Worm (Caenorhabditis elegans): ENCODE measurements around the gene spd-3.

spd-3 gene

ce11 chrIV:6756374-6756773 is 6.1 kb upstream of the spd-3 start (continued):
- TF ChIP-seq sdc-2 (tag; optimal IDR thresholded peaks at IDR 0.05) (peak; percentile 73), hlh-6 (tag; optimal IDR thresholded peaks at IDR 0.05) (peak; percentile 90), ceh-24 (tag; optimal IDR thresholded peaks at IDR 0.05) (peak; percentile 57), elt-2 (tag; optimal IDR thresholded peaks at IDR 0.05) (peak; percentile 92), fkh-10 (GFP tag; optimal IDR thresholded peaks at IDR 0.05) (peak; percentile 22), pag-3 (tag; optimal IDR thresholded peaks at IDR 0.05; ENCODE audit: borderline replicate concordance) (peak; percentile 32), ttx-3 (tag; optimal IDR thresholded peaks at IDR 0.05) (peak; percentile 73), sox-2 (GFP tag; IDR thresholded peaks at IDR 0.05) (peak; percentile 25; the same call in 1 of the 2 replicates), ceh-22 (tag; optimal IDR thresholded peaks at IDR 0.05) (peak; percentile 53), ahr-1 (tag; optimal IDR thresholded peaks at IDR 0.05) (peak; percentile 17), ceh-14 (tag; optimal IDR thresholded peaks at IDR 0.05) (peak; percentile 92), fkh-6 (tag; optimal IDR thresholded peaks at IDR 0.05) (peak; percentile 81), unc-86 (tag; optimal IDR thresholded peaks at IDR 0.05) (peak; percentile 75), ceh-9 (tag; optimal IDR thresholded peaks at IDR 0.05) (no peak), syd-9 (tag; optimal IDR thresholded peaks at IDR 0.05) (peak; percentile 73), C38D4.7 (GFP tag; optimal IDR thresholded peaks at IDR 0.05) (peak; percentile 65), ceh-30 (tag; optimal IDR thresholded peaks at IDR 0.05) (no peak), sox-4 (tag; optimal IDR thresholded peaks at IDR 0.05) (peak; percentile 85), hlh-30 (tag; optimal IDR thresholded peaks at IDR 0.05; ENCODE audit: insufficient read depth) (no peak), pqm-1 (tag; optimal IDR thresholded peaks at IDR 0.05) (peak; percentile 80), ets-4 (tag; optimal IDR thresholded peaks at IDR 0.05) (peak; percentile 54), ceh-48 (tag; optimal IDR thresholded peaks at IDR 0.05) (peak; percentile 54), T23F11.4 (GFP tag; optimal IDR thresholded peaks at IDR 0.05) (peak; percentile 71), Y22D7AL.16 (tag; optimal IDR thresholded peaks at IDR 0.05) (peak; percentile 58), C08G9.2 (tag; optimal IDR thresholded peaks at IDR 0.05) (peak; percentile 62), unc-42 (tag; optimal IDR thresholded peaks at IDR 0.05) (peak; percentile 79), lin-11 (tag; optimal IDR thresholded peaks at IDR 0.05) (peak; percentile 75), ztf-16 (tag; optimal IDR thresholded peaks at IDR 0.05) (peak; percentile 60), lim-6 (tag; optimal IDR thresholded peaks at IDR 0.05) (peak; percentile 84), pros-1 (tag; optimal IDR thresholded peaks at IDR 0.05) (peak; percentile 41), tbx-2 (tag; optimal IDR thresholded peaks at IDR 0.05) (peak; percentile 95), nfya-1 (tag; optimal IDR thresholded peaks at IDR 0.05) (peak; percentile 89), unc-3 (GFP tag; conservative IDR thresholded peaks at IDR 0.05) (peak; percentile 74), unc-3 (tag; optimal IDR thresholded peaks at IDR 0.05) (peak; percentile 75), ceh-34 (tag; optimal IDR thresholded peaks at IDR 0.05) (peak; percentile 86), pha-2 (tag; optimal IDR thresholded peaks at IDR 0.05) (peak; percentile 88), ama-1 (optimal IDR thresholded peaks at IDR 0.05) (no peak), ceh-6 (GFP tag; optimal IDR thresholded peaks at IDR 0.05) (peak; percentile 63), pha-4 (tag; optimal IDR thresholded peaks at IDR 0.05) (no peak), eyg-1 (tag; optimal IDR thresholded peaks at IDR 0.05) (peak; percentile 50), ref-2 (tag; optimal IDR thresholded peaks at IDR 0.05) (peak; percentile 85), pat-9 (tag; optimal IDR thresholded peaks at IDR 0.05) (peak; percentile 73), ceh-18 (tag; optimal IDR thresholded peaks at IDR 0.05) (peak; percentile 92), che-1 (tag; optimal IDR thresholded peaks at IDR 0.05) (peak; percentile 79)

DNA sequence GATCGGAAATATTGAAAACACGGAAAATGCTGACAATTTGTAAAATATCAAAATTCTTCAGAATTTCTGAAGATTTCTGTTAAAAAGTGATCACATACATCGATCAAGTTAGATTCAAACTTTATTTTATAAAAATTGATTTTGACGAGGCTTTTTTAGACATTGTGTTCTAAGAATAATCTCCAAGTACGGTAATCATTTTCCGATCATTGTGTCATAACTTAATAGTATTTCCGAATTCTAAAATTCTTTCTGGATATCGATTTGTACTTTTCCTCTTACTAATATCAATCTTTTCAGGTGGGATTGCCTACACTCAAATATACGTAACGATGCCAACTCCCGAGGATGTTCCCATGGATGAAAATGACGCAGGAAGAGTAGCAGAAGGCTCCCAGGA is 5.5 kb upstream of the spd-3 start, which contains the start of gene usp-4:
Gene usp-4 (plus strand): TSS at position 301 of the 400 bp plus-strand sequence.
- TF ChIP-seq fax-1 (tag; optimal IDR thresholded peaks at IDR 0.05) (no peak), ceh-48 (tag; optimal IDR thresholded peaks at IDR 0.05) (no peak), ceh-9 (tag; optimal IDR thresholded peaks at IDR 0.05) (no peak), pat-9 (tag; optimal IDR thresholded peaks at IDR 0.05) (no peak), sox-2 (GFP tag; IDR thresholded peaks at IDR 0.05) (no peak), nhr-11 (tag; optimal IDR thresholded peaks at IDR 0.05) (no peak), pax-1 (tag; optimal IDR thresholded peaks at IDR 0.05) (no peak), tbx-7 (tag; optimal IDR thresholded peaks at IDR 0.05) (no peak), sdc-2 (tag; optimal IDR thresholded peaks at IDR 0.05) (no peak), K09A11.1 (tag; optimal IDR thresholded peaks at IDR 0.05; ENCODE audit: insufficient read depth) (no peak)
